Worm (Caenorhabditis elegans): ENCODE results near the gene btb-2.

Gene btb-2

ce11 chrII:6394037-6394436, 7.7 kb upstream of the btb-2 start:
- no peak for TF ChIP-seq ceh-82 (tag; optimal IDR thresholded peaks at IDR 0.05)
- no peak for TF ChIP-seq sma-9 (GFP tag; optimal IDR thresholded peaks at IDR 0.05)
- TF ChIP-seq sma-9 (tag; optimal IDR thresholded peaks at IDR 0.05), result no peak
- no peak for TF ChIP-seq fos-1 (tag; optimal IDR thresholded peaks at IDR 0.05)
- no peak for TF ChIP-seq aly-2 (tag; optimal IDR thresholded peaks at IDR 0.05)
- TF ChIP-seq ztf-4 (tag; optimal IDR thresholded peaks at IDR 0.05), result no peak
- TF ChIP-seq nhr-10 (tag; optimal IDR thresholded peaks at IDR 0.05), result no peak
- TF ChIP-seq blmp-1 (tag; optimal IDR thresholded peaks at IDR 0.05; ENCODE audit: insufficient read depth), result no peak
- TF ChIP-seq ZK546.5 (tag; optimal IDR thresholded peaks at IDR 0.05), result no peak
- TF ChIP-seq Y55F3AM.14 (GFP tag; optimal IDR thresholded peaks at IDR 0.05), result no peak
- TF ChIP-seq nhr-21 (tag; optimal IDR thresholded peaks at IDR 0.05), result no peak
- no peak for TF ChIP-seq peb-1 (tag; optimal IDR thresholded peaks at IDR 0.05)
- no peak for TF ChIP-seq ceh-16 (tag; optimal IDR thresholded peaks at IDR 0.05)
- no peak for TF ChIP-seq nhr-25 (tag; optimal IDR thresholded peaks at IDR 0.05)
- no peak for TF ChIP-seq R02D3.7 (tag; optimal IDR thresholded peaks at IDR 0.05)
- TF ChIP-seq nhr-129 (tag; optimal IDR thresholded peaks at IDR 0.05), result no peak
- TF ChIP-seq elt-1 (tag; optimal IDR thresholded peaks at IDR 0.05), result no peak
- TF ChIP-seq egl-27 (tag; optimal IDR thresholded peaks at IDR 0.05), result no peak
- no peak for TF ChIP-seq snpc-4 (tag; optimal IDR thresholded peaks at IDR 0.05)
- TF ChIP-seq ama-1 (optimal IDR thresholded peaks at IDR 0.05), result no peak

DNA sequence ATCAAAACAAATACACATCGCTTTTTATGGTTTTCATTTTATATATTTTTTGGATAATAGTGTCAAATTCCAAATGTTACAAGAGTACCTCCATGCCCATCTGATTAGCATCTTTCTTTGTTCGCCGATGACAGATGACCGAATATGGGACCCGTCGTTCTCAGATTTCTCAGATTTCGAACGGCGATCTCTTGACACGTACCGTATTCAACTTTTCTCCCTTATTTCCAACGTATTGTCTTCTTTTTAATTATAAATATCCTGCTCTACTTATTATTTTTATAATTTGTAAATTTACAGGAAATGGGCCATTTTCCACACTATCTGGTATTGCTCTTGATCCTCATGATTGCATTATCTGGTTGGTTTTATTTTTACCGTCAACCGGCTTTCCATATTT, 3.3 kb upstream of the btb-2 start, which contains the start of gene zig-10:
zig-10 (plus strand) TSS at position 301 of the 400 bp plus-strand sequence.
- TF ChIP-seq ZK546.5 (tag; optimal IDR thresholded peaks at IDR 0.05), result no peak
- no peak for TF ChIP-seq ztf-1 (GFP tag; conservative IDR thresholded peaks at IDR 0.05)
- TF ChIP-seq C34F6.9 (tag; optimal IDR thresholded peaks at IDR 0.05), result no peak
- TF ChIP-seq zag-1 (tag; optimal IDR thresholded peaks at IDR 0.05), result no peak
- no peak for TF ChIP-seq aly-2 (tag; optimal IDR thresholded peaks at IDR 0.05)

DNA sequence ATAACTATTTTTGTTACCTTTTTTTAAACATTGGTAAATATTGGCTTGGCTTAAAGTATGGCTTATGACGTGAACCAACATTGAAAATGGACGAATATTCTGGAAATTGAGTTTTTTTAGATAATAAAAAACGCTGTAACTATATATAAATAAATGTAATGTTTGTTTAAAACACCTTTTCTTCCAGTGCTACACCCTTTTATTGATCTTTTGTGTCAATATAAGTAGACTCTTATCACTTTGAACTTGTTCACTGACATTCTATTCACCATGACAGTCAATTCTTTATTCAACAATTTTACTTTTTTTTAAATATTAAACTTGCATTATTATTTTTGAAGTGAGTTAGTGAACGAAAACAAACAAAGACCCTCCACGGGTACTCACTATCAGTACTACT, 1.5 kb downstream of the btb-2 start, which contains the start of gene T25D10.1:
T25D10.1 (plus strand) TSS at position 169 of the 400 bp plus-strand sequence.
- TF ChIP-seq blmp-1 (tag; optimal IDR thresholded peaks at IDR 0.05; ENCODE audit: insufficient read depth), result no peak
- no peak for TF ChIP-seq nhr-129 (tag; optimal IDR thresholded peaks at IDR 0.05)
- no peak for TF ChIP-seq ama-1 (optimal IDR thresholded peaks at IDR 0.05)
- no peak for TF ChIP-seq elt-1 (tag; optimal IDR thresholded peaks at IDR 0.05)
- TF ChIP-seq egl-27 (tag; optimal IDR thresholded peaks at IDR 0.05), result no peak
- TF ChIP-seq ceh-16 (tag; optimal IDR thresholded peaks at IDR 0.05), result no peak
- no peak for TF ChIP-seq Y55F3AM.14 (GFP tag; optimal IDR thresholded peaks at IDR 0.05)
- no peak for TF ChIP-seq fos-1 (tag; optimal IDR thresholded peaks at IDR 0.05)
- TF ChIP-seq nhr-21 (tag; optimal IDR thresholded peaks at IDR 0.05), result no peak
- no peak for TF ChIP-seq dmd-4 (tag; optimal IDR thresholded peaks at IDR 0.05)
- no peak for TF ChIP-seq nhr-12 (tag; optimal IDR thresholded peaks at IDR 0.05)
- TF ChIP-seq nhr-6 (tag; optimal IDR thresholded peaks at IDR 0.05), result no peak
- no peak for TF ChIP-seq peb-1 (tag; optimal IDR thresholded peaks at IDR 0.05)
- TF ChIP-seq gmeb-1 (tag; optimal IDR thresholded peaks at IDR 0.05), result no peak
- TF ChIP-seq alr-1 (tag; optimal IDR thresholded peaks at IDR 0.05), result no peak
- no peak for TF ChIP-seq elt-3 (tag; optimal IDR thresholded peaks at IDR 0.05)
- no peak for TF ChIP-seq crh-2 (tag; optimal IDR thresholded peaks at IDR 0.05)
- no peak for TF ChIP-seq lin-13 (GFP tag; optimal IDR thresholded peaks at IDR 0.05)
- TF ChIP-seq F13H6.1 (tag; optimal IDR thresholded peaks at IDR 0.05), result no peak

DNA sequence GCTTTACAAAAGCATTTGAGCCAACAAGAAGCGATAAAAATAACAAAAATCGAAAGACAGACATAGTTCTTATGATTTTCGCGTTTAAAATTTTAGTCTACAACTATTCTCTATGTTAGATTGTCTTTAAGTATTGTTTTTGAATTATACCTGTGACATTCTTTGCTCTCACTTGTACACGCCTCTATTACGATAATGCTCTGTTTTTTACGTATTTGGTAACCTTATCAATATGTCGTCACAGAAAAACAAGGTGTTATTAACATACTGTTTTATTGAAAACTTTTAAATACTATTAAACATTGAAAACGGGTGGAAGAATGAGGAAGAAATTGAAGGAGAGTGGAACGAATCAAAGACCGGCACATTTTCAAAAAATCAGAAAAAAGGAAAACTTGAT, 5.5 kb downstream of the btb-2 start, which contains the start of gene spp-11:
spp-11 (minus strand) TSS at position 101 of the 400 bp plus-strand sequence.
- TF ChIP-seq lsy-2 (tag; optimal IDR thresholded peaks at IDR 0.05) (no peak), nhr-6 (tag; optimal IDR thresholded peaks at IDR 0.05) (no peak), elt-1 (tag; optimal IDR thresholded peaks at IDR 0.05) (no peak), aly-2 (tag; optimal IDR thresholded peaks at IDR 0.05) (no peak), crh-2 (tag; optimal IDR thresholded peaks at IDR 0.05) (no peak), lin-39 (tag; optimal IDR thresholded peaks at IDR 0.05) (no peak), gmeb-1 (tag; optimal IDR thresholded peaks at IDR 0.05) (no peak), elt-3 (tag; optimal IDR thresholded peaks at IDR 0.05) (no peak), alr-1 (tag; optimal IDR thresholded peaks at IDR 0.05) (no peak), unc-39 (tag; optimal IDR thresholded peaks at IDR 0.05) (no peak), dmd-4 (tag; optimal IDR thresholded peaks at IDR 0.05) (no peak), mab-5 (tag; optimal IDR thresholded peaks at IDR 0.05) (no peak), ceh-82 (tag; optimal IDR thresholded peaks at IDR 0.05) (no peak)

DNA sequence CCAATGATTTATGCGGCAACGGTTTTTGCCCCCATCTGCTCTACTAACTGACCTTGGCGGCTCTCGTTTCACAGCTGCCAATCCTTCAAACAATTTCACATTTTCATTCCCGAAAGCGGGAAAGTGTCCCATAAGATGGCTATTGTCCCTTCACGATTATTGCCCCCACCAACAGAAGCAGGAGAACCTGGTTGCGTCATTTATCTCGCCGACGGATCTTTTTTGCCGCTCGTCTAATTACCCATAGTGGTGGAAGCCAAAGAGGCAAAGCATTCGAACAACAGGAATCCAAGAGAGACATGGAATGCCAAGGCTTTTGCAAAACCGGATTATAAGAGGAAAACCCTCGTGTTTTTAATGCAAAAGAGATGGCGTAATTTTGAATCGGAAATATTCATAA, 7.3 kb downstream of the btb-2 start:
- TF ChIP-seq ztf-11 (tag; optimal IDR thresholded peaks at IDR 0.05) (no peak), nhr-10 (tag; optimal IDR thresholded peaks at IDR 0.05) (no peak)

Measured in whole organism, L2 larva.